Worm (Caenorhabditis elegans): ENCODE data around the gene Y73B6BL.47.

DNA sequence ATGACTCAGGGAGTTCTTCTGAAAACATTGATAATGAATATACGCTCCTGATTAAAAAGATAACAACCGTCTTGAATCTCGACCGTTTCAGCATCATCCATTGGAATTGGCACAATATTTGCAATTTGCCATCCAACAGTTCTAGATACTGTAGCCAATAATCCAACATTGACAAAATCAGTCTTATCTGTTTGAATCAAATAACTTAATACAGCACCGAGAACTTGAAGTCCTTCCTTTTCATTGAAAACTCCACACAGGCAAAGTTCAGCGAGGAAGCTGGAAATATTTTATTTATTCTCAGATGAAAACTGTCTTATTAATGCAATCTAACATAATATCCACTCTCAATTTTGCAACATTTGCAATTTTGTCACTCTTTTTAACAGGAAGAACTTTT, 10.5 kb downstream of the Y73B6BL.47 start:
- no peak for TF ChIP-seq che-1 (tag; optimal IDR thresholded peaks at IDR 0.05)
- no peak for TF ChIP-seq ceh-2 (tag; optimal IDR thresholded peaks at IDR 0.05)
- TF ChIP-seq pqm-1 (tag; optimal IDR thresholded peaks at IDR 0.05): no peak

Measured in whole organism, late embryonic.